In genomic region chrX:977958-978686, ce11 we compare ENCODE assay signal across 6 worm cellular contexts.
A peak's percentile ranks its signal among the peaks of the same experiment; 100 is the strongest.
TF ChIP-seq lines count a peak whose summit lies in the region.

Gene abhd-3.2 (minus strand): TSS chrX:978008.

TF ChIP-seq in whole organism, L1 larva, 84 proteins besides CTCF, POLR2A, EP300 and RAD21 (continues in another document):
- TF ChIP-seq C04F5.9 (tag; optimal IDR thresholded peaks at IDR 0.05; lab: Kevin White, UChicago) (no peak), jun-1 (tag; optimal IDR thresholded peaks at IDR 0.05; lab: Kevin White, UChicago) (peak; percentile 63), rnt-1 (tag; optimal IDR thresholded peaks at IDR 0.05; lab: Kevin White, UChicago) (no peak), aly-2 (tag; optimal IDR thresholded peaks at IDR 0.05; lab: Kevin White, UChicago) (no peak), nhr-11 (tag; optimal IDR thresholded peaks at IDR 0.05; lab: Kevin White, UChicago) (no peak), tbx-2 (tag; optimal IDR thresholded peaks at IDR 0.05; lab: Kevin White, UChicago) (no peak), mdl-1 (tag; optimal IDR thresholded peaks at IDR 0.05; lab: Kevin White, UChicago) (peak in 1 of 2 experiments; percentile 30), Y116A8C.19 (tag; optimal IDR thresholded peaks at IDR 0.05; lab: Kevin White, UChicago; ENCODE audit: borderline replicate concordance) (no peak), snpc-4 (tag; optimal IDR thresholded peaks at IDR 0.05; lab: Kevin White, UChicago) (no peak), pqm-1 (tag; optimal IDR thresholded peaks at IDR 0.05; lab: Kevin White, UChicago) (peak; percentile 93), pax-3 (tag; optimal IDR thresholded peaks at IDR 0.05; lab: Kevin White, UChicago) (no peak), ztf-4 (tag; optimal IDR thresholded peaks at IDR 0.05; lab: Kevin White, UChicago) (no peak), nhr-19 (GFP tag; conservative IDR thresholded peaks at IDR 0.05; lab: Robert Waterston, UW) (peak; percentile 52), hlh-17 (GFP tag; optimal IDR thresholded peaks at IDR 0.05; lab: Kevin White, UChicago; ENCODE audit: borderline replicate concordance) (no peak), nhr-76 (tag; optimal IDR thresholded peaks at IDR 0.05; lab: Kevin White, UChicago) (no peak)

TF ChIP-seq in whole organism, L2 larva, 48 proteins besides CTCF, POLR2A, EP300 and RAD21 (continues in another document):
- TF ChIP-seq zag-1 (tag; optimal IDR thresholded peaks at IDR 0.05; lab: Kevin White, UChicago) (no peak), egl-27 (tag; optimal IDR thresholded peaks at IDR 0.05; lab: Kevin White, UChicago) (peak; percentile 67), F13H6.1 (tag; optimal IDR thresholded peaks at IDR 0.05; lab: Kevin White, UChicago) (peak; percentile 3), nhr-25 (tag; optimal IDR thresholded peaks at IDR 0.05; lab: Kevin White, UChicago) (no peak), Y55F3AM.14 (GFP tag; optimal IDR thresholded peaks at IDR 0.05; lab: Kevin White, UChicago) (no peak), lsy-2 (tag; optimal IDR thresholded peaks at IDR 0.05; lab: Kevin White, UChicago) (no peak), sma-9 (GFP tag; optimal IDR thresholded peaks at IDR 0.05; lab: Kevin White, UChicago) (peak; percentile 90), sma-9 (tag; optimal IDR thresholded peaks at IDR 0.05; lab: Kevin White, UChicago) (no peak), fos-1 (tag; optimal IDR thresholded peaks at IDR 0.05; lab: Kevin White, UChicago) (peak; percentile 99), mdl-1 (tag; optimal IDR thresholded peaks at IDR 0.05; lab: Kevin White, UChicago) (peak in 1 of 2 experiments; percentile 11), blmp-1 (tag; optimal IDR thresholded peaks at IDR 0.05; lab: Kevin White, UChicago; ENCODE audit: insufficient read depth) (peak; percentile 56), gmeb-1 (tag; optimal IDR thresholded peaks at IDR 0.05; lab: Kevin White, UChicago) (peak; percentile 65), nhr-129 (tag; optimal IDR thresholded peaks at IDR 0.05; lab: Kevin White, UChicago) (peak; percentile 15), crh-2 (tag; optimal IDR thresholded peaks at IDR 0.05; lab: Kevin White, UChicago) (peak; percentile 75), sma-3 (GFP tag; optimal IDR thresholded peaks at IDR 0.05; lab: Kevin White, UChicago) (peak; percentile 51)

TF ChIP-seq in whole organism, L3 larva, 47 proteins besides CTCF, POLR2A, EP300 and RAD21:
- TF ChIP-seq nfya-1 (tag; optimal IDR thresholded peaks at IDR 0.05; lab: Kevin White, UChicago; ENCODE audit: insufficient read depth) (peak; percentile 10), elt-3 (tag; optimal IDR thresholded peaks at IDR 0.05; lab: Kevin White, UChicago) (peak in 2 of 3 experiments; percentile 59 to 77), fos-1 (tag; optimal IDR thresholded peaks at IDR 0.05; lab: Kevin White, UChicago) (peak; percentile 70), mml-1 (tag; optimal IDR thresholded peaks at IDR 0.05; lab: Kevin White, UChicago) (no peak), aly-2 (tag; optimal IDR thresholded peaks at IDR 0.05; lab: Kevin White, UChicago) (no peak), ceh-28 (tag; optimal IDR thresholded peaks at IDR 0.05; lab: Kevin White, UChicago) (peak; percentile 15), pha-4 (tag; optimal IDR thresholded peaks at IDR 0.05; lab: Kevin White, UChicago) (peak; percentile 73), lin-15B (tag; optimal IDR thresholded peaks at IDR 0.05; lab: Kevin White, UChicago) (no peak), pqm-1 (tag; optimal IDR thresholded peaks at IDR 0.05; lab: Kevin White, UChicago) (peak; percentile 100), jun-1 (tag; optimal IDR thresholded peaks at IDR 0.05; lab: Kevin White, UChicago) (peak; percentile 84), elt-2 (tag; optimal IDR thresholded peaks at IDR 0.05; lab: Kevin White, UChicago) (peak; percentile 100)

TF ChIP-seq in whole organism, L4 larva, 104 proteins besides CTCF, POLR2A, EP300 and RAD21 (continues in another document):
- no peak for TF ChIP-seq dmd-9 (GFP tag; IDR thresholded peaks at IDR 0.05; lab: Robert Waterston, UW)
- no peak for TF ChIP-seq Y75B8A.6 (GFP tag; IDR thresholded peaks at IDR 0.05; lab: Robert Waterston, UW)
- no peak for TF ChIP-seq ZK546.5 (tag; optimal IDR thresholded peaks at IDR 0.05; lab: Kevin White, UChicago)
- no peak for TF ChIP-seq egl-43 (GFP tag; IDR thresholded peaks at IDR 0.05; lab: Robert Waterston, UW)
- TF ChIP-seq nhr-11 (tag; optimal IDR thresholded peaks at IDR 0.05; lab: Kevin White, UChicago), result no peak
- TF ChIP-seq mxl-2 (GFP tag; conservative IDR thresholded peaks at IDR 0.05; lab: Robert Waterston, UW), result no peak
- TF ChIP-seq nhr-102 (tag; optimal IDR thresholded peaks at IDR 0.05; lab: Kevin White, UChicago), result peak; percentile 61
- TF ChIP-seq nhr-76 (tag; optimal IDR thresholded peaks at IDR 0.05; lab: Kevin White, UChicago), result no peak
- TF ChIP-seq T26A8.4 (GFP tag; IDR thresholded peaks at IDR 0.05; lab: Robert Waterston, UW), result no peak
- TF ChIP-seq lin-1 (GFP tag; IDR thresholded peaks at IDR 0.05; lab: Robert Waterston, UW), result peak; percentile 79; the same call in 1 of the 2 replicates
- TF ChIP-seq Y5F2A.4 (GFP tag; optimal IDR thresholded peaks at IDR 0.05; lab: Kevin White, UChicago), result no peak
- TF ChIP-seq D1046.2 (GFP tag; IDR thresholded peaks at IDR 0.05; lab: Robert Waterston, UW), result no peak
- TF ChIP-seq spr-1 (tag; optimal IDR thresholded peaks at IDR 0.05; lab: Kevin White, UChicago), result no peak
- TF ChIP-seq mep-1 (tag; optimal IDR thresholded peaks at IDR 0.05; lab: Kevin White, UChicago), result peak; percentile 65
- TF ChIP-seq pha-4 (GFP tag; IDR thresholded peaks at IDR 0.05; lab: Robert Waterston, UW), result no peak
- TF ChIP-seq pha-4 (tag; optimal IDR thresholded peaks at IDR 0.05; lab: Kevin White, UChicago), result no peak
- TF ChIP-seq mxl-3 (GFP tag; optimal IDR thresholded peaks at IDR 0.05; lab: Kevin White, UChicago), result peak; percentile 53
- TF ChIP-seq F10B5.3 (tag; optimal IDR thresholded peaks at IDR 0.05; lab: Kevin White, UChicago), result no peak
- TF ChIP-seq zip-11 (GFP tag; IDR thresholded peaks at IDR 0.05; lab: Robert Waterston, UW), result no peak
- TF ChIP-seq egl-27 (tag; optimal IDR thresholded peaks at IDR 0.05; lab: Kevin White, UChicago), result no peak

TF ChIP-seq in whole organism, late embryonic, 69 proteins besides CTCF, POLR2A, EP300 and RAD21:
- no peak for TF ChIP-seq syd-9 (tag; optimal IDR thresholded peaks at IDR 0.05; lab: Kevin White, UChicago)
- peak; percentile 95 for TF ChIP-seq elt-2 (tag; optimal IDR thresholded peaks at IDR 0.05; lab: Kevin White, UChicago)

TF ChIP-seq in whole organism, young adult, 124 proteins besides CTCF, POLR2A, EP300 and RAD21:
- no peak for TF ChIP-seq madf-3 (GFP tag; IDR thresholded peaks at IDR 0.05; lab: Robert Waterston, UW)
- TF ChIP-seq dpff-1 (tag; optimal IDR thresholded peaks at IDR 0.05; lab: Kevin White, UChicago), result no peak
- peak; percentile 44 for TF ChIP-seq tlf-1 (GFP tag; optimal IDR thresholded peaks at IDR 0.05; lab: Kevin White, UChicago)
- TF ChIP-seq C06A6.2 (GFP tag; conservative IDR thresholded peaks at IDR 0.05; lab: Robert Waterston, UW), result no peak
- peak; percentile 12 for TF ChIP-seq tbp1 (GFP tag; optimal IDR thresholded peaks at IDR 0.05; lab: Kevin White, UChicago)
- TF ChIP-seq him-1 (tag; optimal IDR thresholded peaks at IDR 0.05; lab: Kevin White, UChicago), result no peak
- TF ChIP-seq ztf-26 (tag; optimal IDR thresholded peaks at IDR 0.05; lab: Kevin White, UChicago), result peak; percentile 19
- TF ChIP-seq pha-4 (tag; optimal IDR thresholded peaks at IDR 0.05; lab: Kevin White, UChicago), result peak; percentile 81
- TF ChIP-seq let-607 (tag; optimal IDR thresholded peaks at IDR 0.05; lab: Kevin White, UChicago), result peak; percentile 2 to 45
- no peak for TF ChIP-seq efl-1 (GFP tag; optimal IDR thresholded peaks at IDR 0.05; lab: Kevin White, UChicago)
- TF ChIP-seq lin-40 (tag; optimal IDR thresholded peaks at IDR 0.05; lab: Kevin White, UChicago), result peak; percentile 71
- no peak for TF ChIP-seq hmg-20 (GFP tag; IDR thresholded peaks at IDR 0.05; lab: Robert Waterston, UW)
- TF ChIP-seq nhr-80 (tag; optimal IDR thresholded peaks at IDR 0.05; lab: Kevin White, UChicago), result peak; percentile 98
- no peak for TF ChIP-seq zfh-2 (GFP tag; conservative IDR thresholded peaks at IDR 0.05; lab: Robert Waterston, UW)
- no peak for TF ChIP-seq Y53G8AR.9 (GFP tag; conservative IDR thresholded peaks at IDR 0.05; lab: Robert Waterston, UW)
- TF ChIP-seq atf-7 (tag; optimal IDR thresholded peaks at IDR 0.05; lab: Kevin White, UChicago), result peak; percentile 63
- peak; percentile 82 for TF ChIP-seq ets-4 (GFP tag; optimal IDR thresholded peaks at IDR 0.05; lab: Kevin White, UChicago)
- TF ChIP-seq unc-62 (GFP tag; optimal IDR thresholded peaks at IDR 0.05; lab: Kevin White, UChicago), result peak; percentile 66
- peak; percentile 88 for TF ChIP-seq ztf-22 (GFP tag; optimal IDR thresholded peaks at IDR 0.05; lab: Kevin White, UChicago)
- no peak for TF ChIP-seq ceh-40 (GFP tag; IDR thresholded peaks at IDR 0.05; lab: Robert Waterston, UW)
- TF ChIP-seq mxl-1 (tag; optimal IDR thresholded peaks at IDR 0.05; lab: Kevin White, UChicago), result no peak
- TF ChIP-seq fkh-3 (tag; optimal IDR thresholded peaks at IDR 0.05; lab: Kevin White, UChicago), result no peak
- TF ChIP-seq rcor-1 (GFP tag; IDR thresholded peaks at IDR 0.05; lab: Robert Waterston, UW), result no peak
- TF ChIP-seq ceh-27 (GFP tag; optimal IDR thresholded peaks at IDR 0.05; lab: Kevin White, UChicago), result no peak
- TF ChIP-seq ceh-91 (GFP tag; IDR thresholded peaks at IDR 0.05; lab: Robert Waterston, UW), result no peak
- TF ChIP-seq B0336.3 (GFP tag; IDR thresholded peaks at IDR 0.05; lab: Robert Waterston, UW), result peak; percentile 44; the same call in 1 of the 2 replicates
- no peak for TF ChIP-seq attf-3 (GFP tag; conservative IDR thresholded peaks at IDR 0.05; lab: Robert Waterston, UW)
- no peak for TF ChIP-seq F22D6.2 (tag; optimal IDR thresholded peaks at IDR 0.05; lab: Kevin White, UChicago)
- TF ChIP-seq dox-1 (GFP tag; IDR thresholded peaks at IDR 0.05; lab: Robert Waterston, UW), result peak; percentile 62
